Worm (Caenorhabditis elegans): Measurements from ENCODE around the gene cpx-2.

cpx-2 gene

DNA sequence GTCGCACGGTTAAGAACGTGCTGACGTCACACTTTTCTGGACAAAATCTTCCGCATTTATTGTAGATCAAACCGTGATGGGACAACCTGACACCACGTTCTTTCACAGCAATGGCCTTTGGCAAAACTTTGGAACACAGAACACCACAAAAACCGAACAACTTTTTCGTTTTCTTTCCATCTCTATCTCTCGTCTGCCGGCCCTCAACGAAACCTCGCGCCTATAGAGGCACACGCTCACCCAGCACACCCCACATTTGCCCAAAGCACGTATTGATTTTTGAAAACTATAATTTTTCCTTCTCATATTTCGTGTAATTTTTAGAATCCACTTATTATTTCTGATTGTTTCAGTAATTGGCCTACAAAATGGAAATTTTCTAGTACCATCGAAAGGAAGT, 29.2 kb downstream of the cpx-2 start:
- no peak for TF ChIP-seq ceh-44 (GFP tag; IDR thresholded peaks at IDR 0.05)
- no peak for TF ChIP-seq nhr-102 (tag; optimal IDR thresholded peaks at IDR 0.05)
- TF ChIP-seq vab-7 (GFP tag; IDR thresholded peaks at IDR 0.05), result no peak
- no peak for TF ChIP-seq nhr-237 (tag; optimal IDR thresholded peaks at IDR 0.05)
- TF ChIP-seq lin-13 (GFP tag; optimal IDR thresholded peaks at IDR 0.05), result no peak
- peak; percentile 58 for TF ChIP-seq hlh-30 (tag; optimal IDR thresholded peaks at IDR 0.05; ENCODE audit: insufficient read depth)
- TF ChIP-seq lsy-2 (tag; optimal IDR thresholded peaks at IDR 0.05), result no peak
- no peak for TF ChIP-seq T20F7.1 (GFP tag; optimal IDR thresholded peaks at IDR 0.05)
- TF ChIP-seq spr-1 (tag; optimal IDR thresholded peaks at IDR 0.05), result no peak
- TF ChIP-seq pqm-1 (tag; optimal IDR thresholded peaks at IDR 0.05), result no peak
- TF ChIP-seq saeg-2 (GFP tag; IDR thresholded peaks at IDR 0.05), result no peak
- peak; percentile 74 for TF ChIP-seq aha-1 (tag)
- no peak for TF ChIP-seq lir-3 (tag; optimal IDR thresholded peaks at IDR 0.05)

DNA sequence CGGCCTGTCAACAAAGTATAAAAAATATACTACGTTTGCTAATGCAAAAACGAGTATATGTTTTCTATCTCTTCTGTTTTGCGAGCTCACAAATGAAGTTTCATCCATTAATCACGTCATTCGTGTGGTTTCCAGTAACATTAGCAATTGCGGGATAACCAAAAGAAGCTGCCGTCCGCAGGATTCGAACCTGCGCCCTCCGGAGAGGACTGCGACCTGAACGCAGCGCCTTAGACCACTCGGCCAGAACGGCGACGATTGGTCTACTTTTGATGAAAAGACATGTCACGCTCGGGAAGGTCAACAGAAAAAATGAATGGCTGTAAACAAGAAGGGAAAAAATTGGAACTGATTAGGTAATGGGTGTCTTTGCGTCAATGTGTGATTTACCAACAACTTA, 32.2 kb downstream of the cpx-2 start:
- TF ChIP-seq lin-13 (GFP tag; optimal IDR thresholded peaks at IDR 0.05) (peak; percentile 63), hmg-1.1 (GFP tag; IDR thresholded peaks at IDR 0.05) (peak; percentile 57; the same call in 1 of the 2 replicates), dmd-8 (GFP tag; IDR thresholded peaks at IDR 0.05) (0 out of 2 replicates have a peak, but pooled peaks have one; percentile 71), ceh-28 (tag; optimal IDR thresholded peaks at IDR 0.05) (no peak), daf-8 (GFP tag; IDR thresholded peaks at IDR 0.05) (no peak), skn-1 (tag; optimal IDR thresholded peaks at IDR 0.05) (no peak), nhr-25 (tag; optimal IDR thresholded peaks at IDR 0.05; ENCODE audit: borderline replicate concordance, insufficient read depth) (peak; percentile 1), zip-2 (tag; optimal IDR thresholded peaks at IDR 0.05) (peak; percentile 1), unc-130 (GFP tag; optimal IDR thresholded peaks at IDR 0.05) (peak; percentile 45), mep-1 (tag; optimal IDR thresholded peaks at IDR 0.05) (peak; percentile 60), nhr-10 (tag; optimal IDR thresholded peaks at IDR 0.05) (no peak), nhr-111 (GFP tag; optimal IDR thresholded peaks at IDR 0.05) (no peak), T20F7.1 (GFP tag; optimal IDR thresholded peaks at IDR 0.05) (peak; percentile 25), spr-3 (GFP tag; optimal IDR thresholded peaks at IDR 0.05) (peak; percentile 12), saeg-2 (GFP tag; IDR thresholded peaks at IDR 0.05) (peak; percentile 62; the same call in 1 of the 2 replicates), ZK337.2 (GFP tag; IDR thresholded peaks at IDR 0.05) (peak; percentile 44; the same call in 1 of the 2 replicates), snpc-1.2 (GFP tag; IDR thresholded peaks at IDR 0.05) (peak; percentile 86), lim-7 (GFP tag; IDR thresholded peaks at IDR 0.05) (peak; percentile 74), duxl-1 (tag; optimal IDR thresholded peaks at IDR 0.05; ENCODE audit: poor library complexity) (peak; percentile 11), mxl-3 (GFP tag; optimal IDR thresholded peaks at IDR 0.05) (peak; percentile 32), dmd-6 (GFP tag; IDR thresholded peaks at IDR 0.05) (peak; percentile 70), lsy-2 (tag; optimal IDR thresholded peaks at IDR 0.05) (peak in 1 of 2 experiments; percentile 26), Y48G9A.11 (GFP tag; IDR thresholded peaks at IDR 0.05) (peak; percentile 78; the same call in 1 of the 2 replicates), F26F4.8 (GFP tag; conservative IDR thresholded peaks at IDR 0.05) (peak; percentile 79; the same call in 1 of the 2 replicates), dmd-9 (GFP tag; IDR thresholded peaks at IDR 0.05) (peak; percentile 84), F49E8.2 (tag; optimal IDR thresholded peaks at IDR 0.05; ENCODE audit: borderline replicate concordance) (peak; percentile 15), T26A8.4 (GFP tag; IDR thresholded peaks at IDR 0.05) (no peak), nhr-48 (tag; optimal IDR thresholded peaks at IDR 0.05) (peak; percentile 58), F44E2.7 (GFP tag; IDR thresholded peaks at IDR 0.05) (no peak), ama-1 (optimal IDR thresholded peaks at IDR 0.05) (no peak), arid-1 (GFP tag; conservative IDR thresholded peaks at IDR 0.05) (peak; percentile 83), nhr-77 (tag; optimal IDR thresholded peaks at IDR 0.05) (peak; percentile 18), ztf-7 (tag; optimal IDR thresholded peaks at IDR 0.05) (peak; percentile 43), unc-62 (GFP tag; optimal IDR thresholded peaks at IDR 0.05 in 1 of 2) (peak in 1 of 2 experiments; percentile 41), unc-62 (tag; optimal IDR thresholded peaks at IDR 0.05) (no peak), daf-16 (GFP tag; optimal IDR thresholded peaks at IDR 0.05) (peak; percentile 67 to 89), daf-16 (tag; optimal IDR thresholded peaks at IDR 0.05) (peak; percentile 96), nhr-28 (tag; optimal IDR thresholded peaks at IDR 0.05) (peak; percentile 27), R02D3.7 (tag; optimal IDR thresholded peaks at IDR 0.05) (no peak), lir-3 (tag; optimal IDR thresholded peaks at IDR 0.05) (peak; percentile 58), ZK546.5 (tag; optimal IDR thresholded peaks at IDR 0.05) (no peak), php-3 (GFP tag; IDR thresholded peaks at IDR 0.05) (peak; percentile 71), hlh-30 (tag; optimal IDR thresholded peaks at IDR 0.05; ENCODE audit: insufficient read depth) (peak; percentile 54)

Measured in whole organism, L4 larva.